Worm (Caenorhabditis elegans): ENCODE measurements around the gene sdz-1.

Gene sdz-1

ce11 chrIII:8685590-8686240, 14.4 kb downstream of the sdz-1 start (continued):
- no peak for TF ChIP-seq F26F4.8 (GFP tag; conservative IDR thresholded peaks at IDR 0.05)
- no peak for TF ChIP-seq ztf-11 (tag; optimal IDR thresholded peaks at IDR 0.05)
- TF ChIP-seq dve-1 (tag; optimal IDR thresholded peaks at IDR 0.05; ENCODE audit: insufficient read depth), result peak; percentile 46
- no peak for TF ChIP-seq ZK546.5 (tag; optimal IDR thresholded peaks at IDR 0.05)
- peak; percentile 27 for TF ChIP-seq mep-1 (tag; optimal IDR thresholded peaks at IDR 0.05)
- TF ChIP-seq nhr-41 (GFP tag; IDR thresholded peaks at IDR 0.05), result no peak
- TF ChIP-seq arid-1 (GFP tag; conservative IDR thresholded peaks at IDR 0.05), result no peak
- no peak for TF ChIP-seq ztf-7 (tag; optimal IDR thresholded peaks at IDR 0.05)
- no peak for TF ChIP-seq fos-1 (tag; optimal IDR thresholded peaks at IDR 0.05)
- peak; percentile 69; the same call in 1 of the 2 replicates for TF ChIP-seq pha-4 (GFP tag; IDR thresholded peaks at IDR 0.05)
- TF ChIP-seq pha-4 (tag; optimal IDR thresholded peaks at IDR 0.05), result no peak
- TF ChIP-seq zag-1 (tag; optimal IDR thresholded peaks at IDR 0.05), result no peak
- TF ChIP-seq zfp-2 (tag; optimal IDR thresholded peaks at IDR 0.05), result no peak
- no peak for TF ChIP-seq tag-97 (GFP tag; IDR thresholded peaks at IDR 0.05)
- TF ChIP-seq ZK337.2 (GFP tag; IDR thresholded peaks at IDR 0.05), result no peak
- TF ChIP-seq spr-1 (tag; optimal IDR thresholded peaks at IDR 0.05), result no peak
- no peak for TF ChIP-seq nhr-10 (tag; optimal IDR thresholded peaks at IDR 0.05)
- peak; percentile 71 for TF ChIP-seq Y5F2A.4 (GFP tag; optimal IDR thresholded peaks at IDR 0.05)
- no peak for TF ChIP-seq D1046.2 (GFP tag; IDR thresholded peaks at IDR 0.05)
- TF ChIP-seq lin-38 (GFP tag; IDR thresholded peaks at IDR 0.05), result peak; percentile 64
- TF ChIP-seq sdz-12 (GFP tag; optimal IDR thresholded peaks at IDR 0.05), result no peak
- no peak for TF ChIP-seq daf-16 (GFP tag; optimal IDR thresholded peaks at IDR 0.05)
- TF ChIP-seq daf-16 (tag; optimal IDR thresholded peaks at IDR 0.05), result peak; percentile 36
- TF ChIP-seq nhr-28 (tag; optimal IDR thresholded peaks at IDR 0.05), result no peak
- peak; percentile 35 for TF ChIP-seq hlh-11 (tag; optimal IDR thresholded peaks at IDR 0.05)
- TF ChIP-seq aly-2 (tag; optimal IDR thresholded peaks at IDR 0.05), result no peak
- TF ChIP-seq dmd-8 (GFP tag; IDR thresholded peaks at IDR 0.05), result no peak
- TF ChIP-seq dmd-6 (GFP tag; IDR thresholded peaks at IDR 0.05), result 0 out of 2 replicates have a peak, but pooled peaks have one; percentile 23
- no peak for TF ChIP-seq tra-1 (GFP tag; IDR thresholded peaks at IDR 0.05)
- no peak for TF ChIP-seq lin-15B (tag; optimal IDR thresholded peaks at IDR 0.05)
- no peak for TF ChIP-seq madf-9 (GFP tag; conservative IDR thresholded peaks at IDR 0.05)
- no peak for TF ChIP-seq nhr-237 (tag; optimal IDR thresholded peaks at IDR 0.05)
- no peak for TF ChIP-seq lir-3 (tag; optimal IDR thresholded peaks at IDR 0.05)
- TF ChIP-seq F49E8.2 (tag; optimal IDR thresholded peaks at IDR 0.05; ENCODE audit: borderline replicate concordance), result no peak
- TF ChIP-seq nhr-11 (tag; optimal IDR thresholded peaks at IDR 0.05), result no peak
- TF ChIP-seq nhr-48 (tag; optimal IDR thresholded peaks at IDR 0.05), result peak; percentile 45
- no peak for TF ChIP-seq lin-13 (GFP tag; optimal IDR thresholded peaks at IDR 0.05)
- no peak for TF ChIP-seq zip-11 (GFP tag; IDR thresholded peaks at IDR 0.05)
- no peak for TF ChIP-seq dmd-9 (GFP tag; IDR thresholded peaks at IDR 0.05)
- peak; percentile 18; the same call in 1 of the 2 replicates for TF ChIP-seq nhr-42 (GFP tag; IDR thresholded peaks at IDR 0.05)
- TF ChIP-seq vab-7 (GFP tag; IDR thresholded peaks at IDR 0.05), result no peak
- no peak for TF ChIP-seq snpc-1.2 (GFP tag; IDR thresholded peaks at IDR 0.05)
- no peak for TF ChIP-seq rbr-2 (tag; optimal IDR thresholded peaks at IDR 0.05)
- TF ChIP-seq egl-27 (tag; optimal IDR thresholded peaks at IDR 0.05), result no peak
- TF ChIP-seq nhr-77 (tag; optimal IDR thresholded peaks at IDR 0.05), result no peak
- TF ChIP-seq nhr-6 (tag; optimal IDR thresholded peaks at IDR 0.05), result no peak
- TF ChIP-seq ceh-82 (tag; optimal IDR thresholded peaks at IDR 0.05), result no peak
- peak; percentile 55 for TF ChIP-seq nhr-102 (tag; optimal IDR thresholded peaks at IDR 0.05)
- no peak for TF ChIP-seq skn-1 (tag; optimal IDR thresholded peaks at IDR 0.05)
- no peak for TF ChIP-seq hif-1 (tag; optimal IDR thresholded peaks at IDR 0.05)
- TF ChIP-seq Y105C5A.15 (GFP tag; IDR thresholded peaks at IDR 0.05), result no peak
- no peak for TF ChIP-seq F37D6.2 (tag; optimal IDR thresholded peaks at IDR 0.05)
- no peak for TF ChIP-seq jun-1 (tag; optimal IDR thresholded peaks at IDR 0.05)
